Worm (Caenorhabditis elegans) whole organism, late embryonic: ENCODE results near the gene Y73F8A.20.

Experiments
- C38D4.7 ChIP-seq: fragments of 200-800 bp; sonication (Bioruptor generic); optimal IDR thresholded peaks from 2 replicates; lab custom pipeline; 2018; ENCODE audit warnings: mild to moderate bottlenecking, missing genetic modification characterization, moderate library complexity, missing compliant biosample characterization
- ceh-2 ChIP-seq: sonication (generic microtip); optimal IDR thresholded peaks from 2 replicates; lab custom pipeline; 2016; ENCODE audit warnings: missing genotype, missing genetic modification characterization, missing compliant biosample characterization
- fkh-10 ChIP-seq: fragments of 150-350 bp; optimal IDR thresholded peaks from 2 replicates; lab custom pipeline; 2014; ENCODE audit warnings: missing biosample characterization, missing genetic modification reagents, missing genetic modification characterization
- gmeb-2 ChIP-seq: sonication (generic microtip); optimal IDR thresholded peaks from 2 replicates; lab custom pipeline; 2016; ENCODE audit warnings: missing genetic modification characterization, inconsistent platforms, missing compliant biosample characterization
- nfya-1 ChIP-seq: sonication (generic microtip); optimal IDR thresholded peaks from 2 replicates; lab custom pipeline; 2017; ENCODE audit warnings: missing genetic modification characterization, mild to moderate bottlenecking, missing compliant biosample characterization, antibody characterized with exemption, moderate library complexity
- nhr-11 ChIP-seq: fragments of 150-350 bp; optimal IDR thresholded peaks from 2 replicates; lab custom pipeline; 2014; ENCODE audit warnings: missing biosample characterization, missing genetic modification characterization
- odd-2 ChIP-seq: sonication (generic microtip); optimal IDR thresholded peaks from 2 replicates; lab custom pipeline; 2017; ENCODE audit warnings: antibody characterized with exemption, mild to moderate bottlenecking, missing genetic modification characterization, missing compliant biosample characterization
- pag-3 ChIP-seq: sonication (generic microtip); optimal IDR thresholded peaks from 2 replicates; lab custom pipeline; 2016; ENCODE audit warnings: missing compliant biosample characterization, missing genetic modification characterization, borderline replicate concordance
- pha-4 ChIP-seq: fragments of 150-350 bp; optimal IDR thresholded peaks from 2 replicates; lab custom pipeline; 2018; ENCODE audit warnings: missing biosample characterization, missing genetic modification reagents, missing genetic modification characterization
- pqm-1 ChIP-seq: sonication (generic microtip); optimal IDR thresholded peaks from 2 replicates; lab custom pipeline; 2016; ENCODE audit warnings: missing genetic modification characterization, missing compliant biosample characterization
- sox-4 ChIP-seq: sonication (generic microtip); optimal IDR thresholded peaks from 2 replicates; lab custom pipeline; 2017; ENCODE audit warnings: mild to moderate bottlenecking, missing genetic modification characterization, inconsistent platforms, missing compliant biosample characterization
- tbx-7 ChIP-seq: sonication (generic microtip); optimal IDR thresholded peaks from 2 replicates; lab custom pipeline; 2016; ENCODE audit warnings: missing genotype, missing genetic modification characterization, missing compliant biosample characterization
- zip-5 ChIP-seq: sonication (generic microtip); optimal IDR thresholded peaks from 2 replicates; lab custom pipeline; 2016; ENCODE audit warnings: missing genetic modification characterization, missing compliant biosample characterization

DNA sequence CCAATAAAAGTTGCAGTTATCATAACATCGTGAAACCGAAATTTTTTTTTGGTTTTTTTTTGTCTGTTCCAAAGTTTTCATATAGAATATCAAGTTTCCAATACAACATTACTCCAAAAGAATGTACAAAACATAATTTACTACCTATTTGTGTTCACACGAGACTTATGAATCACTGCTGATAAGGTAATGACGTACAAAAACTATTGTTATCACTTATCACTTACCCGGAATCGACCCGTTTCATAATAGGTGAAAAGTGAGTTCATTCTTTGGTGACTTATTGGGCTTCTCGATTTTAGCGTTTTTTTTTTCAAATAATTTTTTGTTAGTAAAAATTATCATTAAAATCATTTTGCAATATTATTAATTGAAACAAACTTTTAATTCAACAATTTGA lies 14.9 kb downstream of the Y73F8A.20 start:
- no peak for TF ChIP-seq ceh-2 (tag; lab: Kevin White, UChicago)
- TF ChIP-seq nfya-1, result no peak
- no peak for TF ChIP-seq pag-3
- no peak for TF ChIP-seq nhr-11 (tag; lab: Kevin White, UChicago)
- TF ChIP-seq pha-4 (tag; lab: Kevin White, UChicago), result no peak
- TF ChIP-seq zip-5 (tag; lab: Kevin White, UChicago), result no peak
- TF ChIP-seq sox-4, result no peak
- TF ChIP-seq odd-2 (tag; lab: Kevin White, UChicago), result no peak
- no peak for TF ChIP-seq tbx-7
- no peak for TF ChIP-seq fkh-10
- TF ChIP-seq C38D4.7 (GFP tag; lab: Kevin White, UChicago), result no peak
- TF ChIP-seq gmeb-2 (tag; lab: Kevin White, UChicago), result no peak
- no peak for TF ChIP-seq pqm-1 (tag; lab: Kevin White, UChicago)
